Worm (Caenorhabditis elegans): ENCODE results near the gene srg-66.

ce11 chrV:5454955-5455354, 27.3 kb downstream of the srg-66 start:
- TF ChIP-seq aly-2 (tag; optimal IDR thresholded peaks at IDR 0.05) (no peak), blmp-1 (tag; optimal IDR thresholded peaks at IDR 0.05; ENCODE audit: insufficient read depth) (no peak)
